Fruit fly (Drosophila melanogaster): ENCODE data around the gene mRpS21.

Gene mRpS21

dm6 chr3R:13364175-13365174 lies 17.1 kb downstream of the mRpS21 start, which contains the start of gene Dic1:
Gene Dic1 (plus strand): TSS chr3R:13364938.
- TF ChIP-seq CG8478 (optimal IDR thresholded peaks at IDR 0.05) (no peak), CTCF (optimal IDR thresholded peaks at IDR 0.05) (no peak)

- no peak for TF ChIP-seq CG8478 (optimal IDR thresholded peaks at IDR 0.05)
- TF ChIP-seq CTCF (optimal IDR thresholded peaks at IDR 0.05) = no peak
Observed at dm6 chr3R:13363347-13363994, 18.1 kb downstream of the mRpS21 start.

- TF ChIP-seq CG8478 (optimal IDR thresholded peaks at IDR 0.05) (no peak), CTCF (optimal IDR thresholded peaks at IDR 0.05) (no peak)
Observed at dm6 chr3R:13360108-13360507, 21.5 kb downstream of the mRpS21 start.

dm6 chr3R:13356960-13357359 lies 24.6 kb downstream of the mRpS21 start:
- TF ChIP-seq CG8478 (optimal IDR thresholded peaks at IDR 0.05) (no peak), CTCF (optimal IDR thresholded peaks at IDR 0.05) (no peak)

- TF ChIP-seq CTCF (optimal IDR thresholded peaks at IDR 0.05) (no peak), CG8478 (optimal IDR thresholded peaks at IDR 0.05) (no peak)
Observed at dm6 chr3R:13353373-13353772, 28.2 kb downstream of the mRpS21 start, which contains the start of gene mthl12. Gene mthl12 (plus strand): TSS chr3R:13353673.

dm6 chr3R:13338030-13338429 lies 43.6 kb downstream of the mRpS21 start, which contains the start of gene PK2-R1:
Gene PK2-R1 (plus strand): TSS chr3R:13338330.
- TF ChIP-seq CTCF (optimal IDR thresholded peaks at IDR 0.05) (no peak), CG8478 (optimal IDR thresholded peaks at IDR 0.05) (no peak)

dm6 chr3R:13334007-13334406 lies 47.6 kb downstream of the mRpS21 start, which contains the start of gene PK2-R2:
Gene PK2-R2 (minus strand): TSS chr3R:13334166.
- no peak for TF ChIP-seq CG8478 (optimal IDR thresholded peaks at IDR 0.05)
- no peak for TF ChIP-seq CTCF (optimal IDR thresholded peaks at IDR 0.05)

DNA sequence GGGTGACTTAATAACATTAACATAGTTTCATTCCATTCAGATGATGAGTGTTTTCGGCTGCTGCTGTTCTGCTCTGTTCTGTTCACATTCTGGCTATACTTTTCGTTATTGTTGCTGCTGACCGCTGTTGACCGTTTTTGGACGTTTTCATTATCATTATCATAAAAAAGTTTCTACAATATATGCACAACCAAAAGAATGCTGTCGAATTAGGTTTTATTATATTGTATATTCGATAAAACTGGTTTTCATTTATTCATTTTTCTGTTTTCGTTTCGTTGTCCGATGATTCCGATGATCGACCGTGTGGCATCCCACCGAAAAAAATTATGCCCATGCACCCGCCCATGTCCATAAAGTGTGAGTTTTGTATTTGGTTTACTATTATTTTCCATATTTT lies 48.6 kb downstream of the mRpS21 start:
- TF ChIP-seq CTCF (optimal IDR thresholded peaks at IDR 0.05) (no peak), CG8478 (optimal IDR thresholded peaks at IDR 0.05) (no peak)

Measured in S2 (cell line).